Worm (Caenorhabditis elegans): Measurements from ENCODE around the gene nhr-25.

ce11 chrX:13011897-13012296, 3.6 kb downstream of the nhr-25 start:
- TF ChIP-seq elt-3 (tag; optimal IDR thresholded peaks at IDR 0.05) (no peak), ama-1 (optimal IDR thresholded peaks at IDR 0.05) (no peak), lin-15B (tag; optimal IDR thresholded peaks at IDR 0.05) (no peak), nhr-43 (tag; optimal IDR thresholded peaks at IDR 0.05; ENCODE audit: poor library complexity, severe bottlenecking) (no peak), nhr-28 (tag; optimal IDR thresholded peaks at IDR 0.05) (no peak), unc-62 (GFP tag; optimal IDR thresholded peaks at IDR 0.05) (no peak), unc-39 (tag; optimal IDR thresholded peaks at IDR 0.05) (no peak), zag-1 (tag; optimal IDR thresholded peaks at IDR 0.05) (no peak), R02D3.7 (tag; optimal IDR thresholded peaks at IDR 0.05) (no peak), ztf-4 (tag; optimal IDR thresholded peaks at IDR 0.05) (no peak)
